Worm (Caenorhabditis elegans): ENCODE measurements around the gene F55G11.1.

DNA sequence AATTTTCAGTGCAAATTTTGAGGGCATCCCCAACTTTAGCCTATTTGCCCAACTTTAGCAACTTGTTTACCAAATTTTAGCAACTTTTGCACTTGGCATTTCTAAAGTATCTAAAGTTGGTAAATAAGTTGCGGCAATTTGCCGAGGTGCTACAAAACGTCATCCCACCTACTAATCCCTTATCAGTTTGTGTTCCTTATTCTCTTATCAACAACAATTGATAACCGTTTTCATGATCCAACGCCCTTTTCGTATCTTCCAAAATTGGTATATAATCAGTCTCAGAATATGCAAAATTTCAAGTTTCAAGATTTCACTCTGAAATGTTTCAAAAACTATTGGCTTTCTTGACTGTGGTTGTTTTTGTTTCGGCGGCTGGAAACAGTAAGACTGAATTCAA lies 26.9 kb upstream of the F55G11.1 start, which contains the start of gene F55G11.4:
- TF ChIP-seq ztf-23 (GFP tag; IDR thresholded peaks at IDR 0.05) (no peak), ref-1 (GFP tag; conservative IDR thresholded peaks at IDR 0.05) (no peak), ztf-29 (GFP tag; IDR thresholded peaks at IDR 0.05) (no peak), tab-1 (GFP tag; IDR thresholded peaks at IDR 0.05) (no peak), cog-1 (tag; optimal IDR thresholded peaks at IDR 0.05) (no peak), T22C8.4 (GFP tag; IDR thresholded peaks at IDR 0.05) (no peak), flt-1 (GFP tag; IDR thresholded peaks at IDR 0.05) (no peak)
